Worm (Caenorhabditis elegans): ENCODE data around the gene R102.11.

ce11 chrIV:10685758-10686157, 13.8 kb downstream of the R102.11 start, which contains the start of the genes K08C7.6 and R102.1:
- no peak for TF ChIP-seq nhr-12 (tag; optimal IDR thresholded peaks at IDR 0.05)
- TF ChIP-seq nhr-76 (tag; optimal IDR thresholded peaks at IDR 0.05), result no peak
- TF ChIP-seq nhr-2 (tag; optimal IDR thresholded peaks at IDR 0.05), result no peak
- no peak for TF ChIP-seq snpc-4 (tag; optimal IDR thresholded peaks at IDR 0.05)
- no peak for TF ChIP-seq mab-5 (tag; optimal IDR thresholded peaks at IDR 0.05)
- no peak for TF ChIP-seq elt-1 (tag; optimal IDR thresholded peaks at IDR 0.05; ENCODE audit: borderline replicate concordance, insufficient read depth)
- TF ChIP-seq cnd-1 (tag; optimal IDR thresholded peaks at IDR 0.05), result no peak
